Worm (Caenorhabditis elegans): ENCODE measurements around the gene mpst-3.

mpst-3 gene

ce11 chrV:14899545-14899944, 4.1 kb downstream of the mpst-3 start, which contains the start of gene H12D21.10:
Gene H12D21.10, plus strand, starts transcription at chrV:14899804.
- peak; percentile 61 for TF ChIP-seq lin-14 (GFP tag; optimal IDR thresholded peaks at IDR 0.05)
- no peak for TF ChIP-seq ets-5 (GFP tag; IDR thresholded peaks at IDR 0.05)

ce11 chrV:14900905-14901304, 5.5 kb downstream of the mpst-3 start:
- TF ChIP-seq dpl-1 (GFP tag; optimal IDR thresholded peaks at IDR 0.05) = no peak
- TF ChIP-seq mdl-1 (tag; optimal IDR thresholded peaks at IDR 0.05) = no peak
- TF ChIP-seq nhr-47 (tag; optimal IDR thresholded peaks at IDR 0.05) = no peak
- TF ChIP-seq pax-3 (tag; optimal IDR thresholded peaks at IDR 0.05) = no peak
- TF ChIP-seq sup-37 (GFP tag; optimal IDR thresholded peaks at IDR 0.05) = no peak
- no peak for TF ChIP-seq ama-1 (optimal IDR thresholded peaks at IDR 0.05)
- no peak for TF ChIP-seq sox-4 (tag; optimal IDR thresholded peaks at IDR 0.05)
- TF ChIP-seq egl-13 (tag; optimal IDR thresholded peaks at IDR 0.05) = no peak
- TF ChIP-seq C04F5.9 (tag; optimal IDR thresholded peaks at IDR 0.05) = no peak
- no peak for TF ChIP-seq unc-30 (tag; optimal IDR thresholded peaks at IDR 0.05)

ce11 chrV:14907445-14907844, 12.0 kb downstream of the mpst-3 start:
- TF ChIP-seq fos-1 (tag; optimal IDR thresholded peaks at IDR 0.05) = no peak

ce11 chrV:14909331-14909835, 13.9 kb downstream of the mpst-3 start, which contains the start of gene H12D21.9:
Gene H12D21.9, minus strand, starts transcription at chrV:14909478.
- TF ChIP-seq hlh-4 (tag; optimal IDR thresholded peaks at IDR 0.05) = no peak
- no peak for TF ChIP-seq ceh-90 (tag; optimal IDR thresholded peaks at IDR 0.05)
- TF ChIP-seq grh-1 (GFP tag; IDR thresholded peaks at IDR 0.05) = no peak
- no peak for TF ChIP-seq nhr-47 (tag; optimal IDR thresholded peaks at IDR 0.05)
- TF ChIP-seq ama-1 (optimal IDR thresholded peaks at IDR 0.05) = no peak
- no peak for TF ChIP-seq snu-23 (GFP tag; optimal IDR thresholded peaks at IDR 0.05)
- peak; percentile 3 for TF ChIP-seq mep-1 (tag; optimal IDR thresholded peaks at IDR 0.05)
- no peak for TF ChIP-seq mab-9 (GFP tag; IDR thresholded peaks at IDR 0.05)
- TF ChIP-seq pax-3 (tag; optimal IDR thresholded peaks at IDR 0.05) = no peak
- TF ChIP-seq fkh-8 (tag; optimal IDR thresholded peaks at IDR 0.05) = no peak
- TF ChIP-seq ceh-8 (GFP tag; optimal IDR thresholded peaks at IDR 0.05) = no peak
- TF ChIP-seq isw-1 (GFP tag; IDR thresholded peaks at IDR 0.05) = no peak
- no peak for TF ChIP-seq fkh-10 (GFP tag; optimal IDR thresholded peaks at IDR 0.05)
- no peak for TF ChIP-seq egl-27 (tag; optimal IDR thresholded peaks at IDR 0.05)
- TF ChIP-seq nhr-71 (tag; optimal IDR thresholded peaks at IDR 0.05) = peak; percentile 31
- no peak for TF ChIP-seq unc-86 (tag; optimal IDR thresholded peaks at IDR 0.05)
- TF ChIP-seq blmp-1 (tag; optimal IDR thresholded peaks at IDR 0.05) = no peak
- no peak for TF ChIP-seq elt-3 (tag; optimal IDR thresholded peaks at IDR 0.05)
- TF ChIP-seq nhr-20 (tag; optimal IDR thresholded peaks at IDR 0.05) = no peak
- TF ChIP-seq ceh-88 (GFP tag; IDR thresholded peaks at IDR 0.05) = no peak
- TF ChIP-seq lin-13 (GFP tag; optimal IDR thresholded peaks at IDR 0.05) = no peak
- no peak for TF ChIP-seq vab-15 (tag; optimal IDR thresholded peaks at IDR 0.05)
- TF ChIP-seq efl-3 (GFP tag; optimal IDR thresholded peaks at IDR 0.05) = no peak
- TF ChIP-seq fkh-4 (tag; optimal IDR thresholded peaks at IDR 0.05; ENCODE audit: borderline replicate concordance) = peak; percentile 65
- peak in 1 of 2 experiments; percentile 2 for TF ChIP-seq lsy-2 (tag; optimal IDR thresholded peaks at IDR 0.05)
- no peak for TF ChIP-seq ets-5 (GFP tag; IDR thresholded peaks at IDR 0.05)
- no peak for TF ChIP-seq lin-39 (tag; optimal IDR thresholded peaks at IDR 0.05)
- TF ChIP-seq ztf-4 (tag; optimal IDR thresholded peaks at IDR 0.05) = no peak
- peak; percentile 53 for TF ChIP-seq lin-14 (GFP tag; optimal IDR thresholded peaks at IDR 0.05)
- TF ChIP-seq efl-1 (optimal IDR thresholded peaks at IDR 0.05) = no peak
- TF ChIP-seq efl-1 (GFP tag; optimal IDR thresholded peaks at IDR 0.05 in 1 of 2) = peak in 1 of 2 experiments; percentile 31
- TF ChIP-seq nhr-11 (tag; optimal IDR thresholded peaks at IDR 0.05) = no peak
- no peak for TF ChIP-seq nhr-77 (tag; optimal IDR thresholded peaks at IDR 0.05)
- TF ChIP-seq dsc-1 (tag; optimal IDR thresholded peaks at IDR 0.05) = peak; percentile 85
- TF ChIP-seq hpl-2 (GFP tag; optimal IDR thresholded peaks at IDR 0.05) = no peak
